Worm (Caenorhabditis elegans) whole organism, L1 larva: Measurements from ENCODE around the gene pifk-1.

ENCODE experiments used
- C34B4.2 ChIP-seq: sonication (generic microtip); optimal IDR thresholded peaks from 2 replicates; lab custom pipeline; 2017; ENCODE audit warnings: mild to moderate bottlenecking, missing genetic modification characterization, missing compliant biosample characterization
- F16B12.6 ChIP-seq: fragments of 150-350 bp; optimal IDR thresholded peaks from 2 replicates; lab custom pipeline; 2014; ENCODE audit warnings: missing biosample characterization, missing genetic modification characterization
- Y116A8C.19 ChIP-seq: sonication (generic microtip); optimal IDR thresholded peaks from 2 replicates; lab custom pipeline; 2016; ENCODE audit warnings: missing compliant biosample characterization, missing genetic modification characterization, borderline replicate concordance
- aly-2 ChIP-seq: fragments of 150-350 bp; optimal IDR thresholded peaks from 2 replicates; lab custom pipeline; 2014; ENCODE audit warnings: missing biosample characterization, missing genetic modification characterization
- blmp-1 ChIP-seq: fragments of 150-350 bp; optimal IDR thresholded peaks from 2 replicates; lab custom pipeline; 2014; ENCODE audit warnings: missing biosample characterization, missing genetic modification characterization
- ceh-63 ChIP-seq: fragments of 200-800 bp; sonication (Bioruptor generic); optimal IDR thresholded peaks from 2 replicates; lab custom pipeline; 2018; ENCODE audit warnings: mild to moderate bottlenecking, missing genetic modification characterization, missing compliant biosample characterization
- ceh-8 ChIP-seq: fragments of 200-800 bp; sonication (Bioruptor generic); optimal IDR thresholded peaks from 2 replicates; lab custom pipeline; 2018; ENCODE audit warnings: mild to moderate bottlenecking, missing genetic modification characterization, moderate library complexity, missing compliant biosample characterization
- ceh-90 ChIP-seq: sonication (generic microtip); optimal IDR thresholded peaks from 2 replicates; lab custom pipeline; 2016; ENCODE audit warnings: missing genetic modification characterization, missing compliant biosample characterization
- dsc-1 ChIP-seq: sonication (generic microtip); optimal IDR thresholded peaks from 2 replicates; lab custom pipeline; 2016; ENCODE audit warnings: mild to moderate bottlenecking, missing genetic modification characterization, missing compliant biosample characterization
- efl-1 ChIP-seq, 4 experiments: fragments of 150-350 bp; optimal IDR thresholded peaks in 3 of 4; peaks in 1 of 4; 1 replicate in 1 of 4; 2 replicates in 3 of 4; lab custom pipeline; 2014; ENCODE audit warnings: missing biosample characterization in 2 of 4, missing genetic modification characterization in 2 of 4, missing genetic modification reagents in 2 of 4
- efl-3 ChIP-seq: fragments of 200-800 bp; sonication (Bioruptor generic); optimal IDR thresholded peaks from 2 replicates; lab custom pipeline; 2018; ENCODE audit warnings: mild to moderate bottlenecking, missing genetic modification characterization, missing compliant biosample characterization
- fkh-8 ChIP-seq: sonication (generic microtip); optimal IDR thresholded peaks from 2 replicates; lab custom pipeline; 2016; ENCODE audit warnings: mild to moderate bottlenecking, missing genetic modification characterization, missing compliant biosample characterization
- grh-1 ChIP-seq: fragments of 200-800 bp; sonication (Bioruptor generic); IDR thresholded peaks from 2 replicates; pipeline ENCODE4 v1.3.6; 2022; ENCODE audit warnings: missing genetic modification reagents, missing genetic modification characterization, missing compliant biosample characterization
- hlh-17 ChIP-seq: fragments of 200-800 bp; sonication (Bioruptor generic); optimal IDR thresholded peaks from 2 replicates; lab custom pipeline; 2018; ENCODE audit warnings: missing genetic modification characterization, mild to moderate bottlenecking, missing compliant biosample characterization, moderate library complexity, borderline replicate concordance
- hlh-4 ChIP-seq: sonication (generic microtip); optimal IDR thresholded peaks from 2 replicates; lab custom pipeline; 2016; ENCODE audit warnings: mild to moderate bottlenecking, missing genetic modification characterization, missing compliant biosample characterization
- hpl-2 ChIP-seq: fragments of 150-350 bp; optimal IDR thresholded peaks from 2 replicates; lab custom pipeline; 2014; ENCODE audit warnings: missing biosample characterization, missing genetic modification reagents, missing genetic modification characterization
- jun-1 ChIP-seq: fragments of 150-350 bp; optimal IDR thresholded peaks from 2 replicates; lab custom pipeline; 2014; ENCODE audit warnings: missing biosample characterization, missing genetic modification reagents, missing genetic modification characterization
- lin-13 ChIP-seq: fragments of 150-350 bp; optimal IDR thresholded peaks from 2 replicates; lab custom pipeline; 2014; ENCODE audit warnings: missing biosample characterization, missing genetic modification reagents, missing genetic modification characterization
- lir-3 ChIP-seq: sonication (generic microtip); optimal IDR thresholded peaks from 2 replicates; lab custom pipeline; 2016; ENCODE audit warnings: mild to moderate bottlenecking, missing genetic modification characterization, moderate library complexity, missing compliant biosample characterization; ENCODE audit not compliant: poor library complexity
- lsy-2 ChIP-seq, 2 experiments: fragments of 150-350 bp; optimal IDR thresholded peaks; 2 replicates each; lab custom pipeline; 2014; ENCODE audit warnings: missing biosample characterization in 2 of 2, missing genetic modification characterization in 2 of 2
- mdl-1 ChIP-seq, 2 experiments: fragments of 150-350 bp; optimal IDR thresholded peaks; 2 replicates each; lab custom pipeline; 2014 to 2017; ENCODE audit warnings: missing biosample characterization in 2 of 2, missing genetic modification characterization in 2 of 2, inconsistent platforms in 1 of 2
- mep-1 ChIP-seq: fragments of 150-350 bp; optimal IDR thresholded peaks from 2 replicates; lab custom pipeline; 2014; ENCODE audit warnings: missing biosample characterization, missing genetic modification characterization
- nhr-11 ChIP-seq: fragments of 150-350 bp; optimal IDR thresholded peaks from 2 replicates; lab custom pipeline; 2014; ENCODE audit warnings: missing biosample characterization, missing genetic modification characterization
- nhr-12 ChIP-seq: sonication (generic microtip); optimal IDR thresholded peaks from 2 replicates; lab custom pipeline; 2017; ENCODE audit warnings: missing biosample characterization, missing genetic modification characterization
- nhr-19 ChIP-seq: fragments of 200-800 bp; sonication (Bioruptor generic); conservative IDR thresholded peaks from 2 replicates; pipeline ENCODE4 v1.3.6; 2022; ENCODE audit warnings: missing genetic modification characterization, missing compliant biosample characterization
- nhr-237 ChIP-seq: fragments of 150-350 bp; optimal IDR thresholded peaks from 2 replicates; lab custom pipeline; 2014; ENCODE audit warnings: missing biosample characterization, missing genetic modification characterization
- nhr-47 ChIP-seq: sonication (generic microtip); optimal IDR thresholded peaks from 2 replicates; lab custom pipeline; 2016; ENCODE audit warnings: mild to moderate bottlenecking, missing genetic modification characterization, moderate library complexity, missing compliant biosample characterization
- nhr-71 ChIP-seq: sonication (generic microtip); optimal IDR thresholded peaks from 2 replicates; lab custom pipeline; 2016; ENCODE audit warnings: mild to moderate bottlenecking, missing genetic modification characterization, moderate library complexity, missing compliant biosample characterization
- nhr-76 ChIP-seq: sonication (generic microtip); optimal IDR thresholded peaks from 2 replicates; lab custom pipeline; 2017; ENCODE audit warnings: missing biosample characterization, missing genetic modification characterization
- nhr-77 ChIP-seq: fragments of 150-350 bp; optimal IDR thresholded peaks from 2 replicates; lab custom pipeline; 2014; ENCODE audit warnings: missing biosample characterization, missing genetic modification characterization
- nhr-84 ChIP-seq: sonication (generic microtip); optimal IDR thresholded peaks from 2 replicates; lab custom pipeline; 2017; ENCODE audit warnings: missing biosample characterization, missing genetic modification characterization
- nhr-85 ChIP-seq: sonication (generic microtip); peaks from one replicate; lab custom pipeline; 2016; ENCODE audit warnings: missing genetic modification characterization, inconsistent platforms, missing compliant biosample characterization
- pag-3 ChIP-seq: sonication (generic microtip); optimal IDR thresholded peaks from 2 replicates; lab custom pipeline; 2017; ENCODE audit warnings: missing genetic modification characterization, mild to moderate bottlenecking, missing compliant biosample characterization, antibody characterized with exemption, borderline replicate concordance; ENCODE audit not compliant: insufficient read depth
- pqm-1 ChIP-seq: sonication (generic microtip); optimal IDR thresholded peaks from 3 replicates; lab custom pipeline; 2017; ENCODE audit warnings: missing biosample characterization, missing genetic modification characterization
- tlp-1 ChIP-seq: fragments of 150-350 bp; optimal IDR thresholded peaks from 2 replicates; lab custom pipeline; 2014; ENCODE audit warnings: missing biosample characterization, missing genetic modification characterization
- unc-130 ChIP-seq: fragments of 150-350 bp; optimal IDR thresholded peaks from 2 replicates; lab custom pipeline; 2017; ENCODE audit warnings: missing biosample characterization, missing genetic modification characterization, inconsistent platforms
- unc-62 ChIP-seq: fragments of 150-350 bp; optimal IDR thresholded peaks from 2 replicates; lab custom pipeline; 2014; ENCODE audit warnings: missing biosample characterization, missing genetic modification reagents, missing genetic modification characterization
- unc-98 ChIP-seq: fragments of 200-800 bp; sonication (Bioruptor generic); IDR thresholded peaks from 2 replicates; pipeline ENCODE4 v1.3.6; 2022; ENCODE audit warnings: missing genetic modification characterization, missing compliant biosample characterization
- vab-15 ChIP-seq: sonication (generic microtip); optimal IDR thresholded peaks from 2 replicates; lab custom pipeline; 2017; ENCODE audit warnings: missing genotype, mild to moderate bottlenecking, missing genetic modification characterization, missing compliant biosample characterization
- zag-1 ChIP-seq: fragments of 150-350 bp; optimal IDR thresholded peaks from 2 replicates; lab custom pipeline; 2014; ENCODE audit warnings: missing biosample characterization, missing genetic modification characterization

pifk-1 gene

ce11 chrX:949466-949865 lies 25.2 kb upstream of the pifk-1 start (continued):
- peak; percentile 86 for TF ChIP-seq nhr-77 (tag; lab: Kevin White, UChicago)
- no peak for TF ChIP-seq C34B4.2 (tag; lab: Kevin White, UChicago)

ce11 chrX:948783-949182 lies 24.5 kb upstream of the pifk-1 start, which contains the start of gene sms-2:
Gene sms-2, minus strand, starts transcription at chrX:948883.
- TF ChIP-seq efl-3 (no peak), unc-98 (GFP tag; lab: Robert Waterston, UW) (no peak), pag-3 (tag; lab: Kevin White, UChicago) (no peak)

ce11 chrX:947885-948284 lies 23.6 kb upstream of the pifk-1 start:
- TF ChIP-seq mdl-1 (tag; optimal IDR thresholded peaks at IDR 0.05; lab: Kevin White, UChicago): no peak
- peak; percentile 8 for TF ChIP-seq nhr-85 (tag; lab: Kevin White, UChicago)
- no peak for TF ChIP-seq vab-15 (tag; lab: Kevin White, UChicago)
- no peak for TF ChIP-seq blmp-1
- no peak for TF ChIP-seq ceh-63 (GFP tag; lab: Kevin White, UChicago)
- TF ChIP-seq nhr-84 (tag; lab: Kevin White, UChicago): no peak
- TF ChIP-seq nhr-47 (tag; lab: Kevin White, UChicago): peak; percentile 19
- TF ChIP-seq C34B4.2 (tag; lab: Kevin White, UChicago): no peak
- TF ChIP-seq efl-3: no peak
- no peak for TF ChIP-seq Y116A8C.19 (tag; lab: Kevin White, UChicago)
- TF ChIP-seq hpl-2 (GFP tag; lab: Kevin White, UChicago): no peak
- TF ChIP-seq aly-2 (tag; lab: Kevin White, UChicago): no peak
- no peak for TF ChIP-seq efl-1 (optimal IDR thresholded peaks at IDR 0.05; lab: Kevin White, UChicago)
- TF ChIP-seq efl-1 (GFP tag; optimal IDR thresholded peaks at IDR 0.05 in 1 of 2; lab: Kevin White, UChicago): no peak
- TF ChIP-seq nhr-12 (tag; lab: Kevin White, UChicago): no peak
- TF ChIP-seq hlh-17: no peak
- no peak for TF ChIP-seq dsc-1
- peak; percentile 20 for TF ChIP-seq nhr-71 (tag; lab: Kevin White, UChicago)
- TF ChIP-seq jun-1 (tag; lab: Kevin White, UChicago): no peak
- TF ChIP-seq lsy-2 (tag; optimal IDR thresholded peaks at IDR 0.05; lab: Kevin White, UChicago): no peak
- no peak for TF ChIP-seq unc-98 (GFP tag; lab: Robert Waterston, UW)
- TF ChIP-seq unc-62: no peak
- TF ChIP-seq nhr-76 (tag; lab: Kevin White, UChicago): no peak
- TF ChIP-seq nhr-11 (tag; lab: Kevin White, UChicago): no peak
- TF ChIP-seq nhr-19 (GFP tag; lab: Robert Waterston, UW): no peak
- no peak for TF ChIP-seq zag-1 (tag; lab: Kevin White, UChicago)
- no peak for TF ChIP-seq ceh-90 (tag; lab: Kevin White, UChicago)
- no peak for TF ChIP-seq grh-1 (GFP tag; lab: Robert Waterston, UW)
- TF ChIP-seq F16B12.6 (tag; lab: Kevin White, UChicago): no peak
- peak; percentile 73 for TF ChIP-seq fkh-8 (tag; lab: Kevin White, UChicago)
- no peak for TF ChIP-seq mep-1 (tag; lab: Kevin White, UChicago)
- TF ChIP-seq tlp-1 (tag; lab: Kevin White, UChicago): no peak
- TF ChIP-seq lin-13 (GFP tag; lab: Kevin White, UChicago): no peak
- TF ChIP-seq pqm-1: no peak
- no peak for TF ChIP-seq unc-130 (tag; lab: Kevin White, UChicago)
- no peak for TF ChIP-seq ceh-8 (GFP tag; lab: Kevin White, UChicago)
- no peak for TF ChIP-seq pag-3 (tag; lab: Kevin White, UChicago)
- no peak for TF ChIP-seq nhr-237 (tag; lab: Kevin White, UChicago)
- no peak for TF ChIP-seq lir-3 (tag; lab: Kevin White, UChicago)
- peak; percentile 6 for TF ChIP-seq hlh-4 (tag; lab: Kevin White, UChicago)
